Fruit fly (Drosophila melanogaster): ENCODE results near the gene MED27.
A peak's percentile ranks its signal among the peaks of the same experiment; 100 is the strongest.

DNA sequence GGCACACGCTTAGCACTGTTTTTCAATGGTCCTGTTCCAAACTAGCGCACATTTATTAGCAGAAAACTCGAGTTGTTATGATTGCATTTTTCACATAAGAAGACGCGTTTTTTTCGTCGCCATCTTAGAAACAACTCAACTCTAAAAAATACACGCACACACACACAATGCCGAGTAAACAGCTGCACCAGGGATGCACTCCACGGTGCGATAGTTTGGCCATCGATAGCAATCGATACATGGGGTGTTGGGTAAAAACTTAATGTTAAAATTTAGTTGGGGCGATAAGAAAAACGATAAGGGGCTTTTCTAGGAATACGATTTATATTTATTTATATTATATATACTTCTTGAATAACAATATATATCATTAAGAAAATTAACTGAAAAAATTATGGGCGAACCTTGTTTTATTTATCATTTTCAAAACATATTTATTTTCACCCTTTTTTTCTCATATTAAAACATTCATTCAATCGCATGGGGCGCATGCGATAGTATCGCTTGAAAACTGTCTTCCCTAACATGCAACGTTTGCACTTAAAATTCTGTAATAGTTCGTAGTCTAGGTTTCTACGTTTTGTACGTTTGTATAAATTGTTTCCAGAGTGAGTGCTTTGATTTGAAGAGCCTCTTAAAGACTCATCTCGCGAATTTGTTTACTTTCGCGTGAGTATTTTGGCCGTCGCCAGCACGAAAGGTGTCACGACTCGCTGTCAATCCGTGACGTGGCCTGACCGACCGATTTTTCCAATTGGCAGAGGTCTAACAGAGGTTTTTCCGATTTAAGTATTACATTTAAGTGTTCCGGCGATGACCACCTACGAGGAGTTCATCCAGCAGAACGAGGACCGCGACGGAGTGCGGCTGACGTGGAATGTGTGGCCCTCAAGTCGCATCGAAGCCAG, 6.1 kb upstream of the MED27 start, which contains the start of the genes MTA1-like and Sec23:
- TF ChIP-seq CG6808 (GFP tag; optimal IDR thresholded peaks at IDR 0.05) (no peak), CG6792 (GFP tag; optimal IDR thresholded peaks at IDR 0.05) (peak; percentile 58), CG8319 (GFP tag; optimal IDR thresholded peaks at IDR 0.05) (peak; percentile 34), Sox102F (GFP tag; optimal IDR thresholded peaks at IDR 0.05) (peak; percentile 58), CG1621 (tag; optimal IDR thresholded peaks at IDR 0.05) (no peak), CG6276 (GFP tag; optimal IDR thresholded peaks at IDR 0.05) (no peak), CG6854 (GFP tag; optimal IDR thresholded peaks at IDR 0.05) (peak; percentile 12), CG15336 (GFP tag; IDR thresholded peaks at IDR 0.05) (no peak), Blimp-1 (GFP tag; optimal IDR thresholded peaks at IDR 0.05) (no peak), vri (GFP tag; optimal IDR thresholded peaks at IDR 0.05) (peak; percentile 28), salr (GFP tag; optimal IDR thresholded peaks at IDR 0.05) (peak; percentile 35 to 59), CG31627 (GFP tag; optimal IDR thresholded peaks at IDR 0.05) (peak; percentile 65), fd85E (GFP tag; optimal IDR thresholded peaks at IDR 0.05) (no peak), Lpt (GFP tag; optimal IDR thresholded peaks at IDR 0.05) (peak; percentile 4)
